Fruit fly (Drosophila melanogaster) whole organism, wandering third instar larva: ENCODE results near the gene Cka.
A peak's percentile ranks its signal among the peaks of the same experiment; 100 is the strongest.

ENCODE experiments used
- Dif ChIP-seq: fragments of 200-275, 200-300 bp; sonication (Bioruptor generic); optimal IDR thresholded peaks from 2 replicates; lab custom pipeline; 2018; ENCODE audit warnings: missing biosample characterization, missing genetic modification characterization; ENCODE audit not compliant: partially characterized antibody
- Mio ChIP-seq: sonication (Bioruptor generic); optimal IDR thresholded peaks from 2 replicates; lab custom pipeline; 2016; ENCODE audit warnings: missing biosample characterization, missing genetic modification characterization
- dl ChIP-seq, 2 experiments: fragments of 175-275, 200-275 bp in 1 of 2; fragments of 200-275 bp in 1 of 2; sonication (Bioruptor generic); optimal IDR thresholded peaks; lab custom pipeline; 2018; ENCODE audit warnings: mild to moderate bottlenecking in 2 of 2, missing biosample characterization in 2 of 2, missing genetic modification characterization in 2 of 2, moderate library complexity in 2 of 2; ENCODE audit not compliant: partially characterized antibody in 2 of 2, insufficient read depth in 1 of 2
- dsf ChIP-seq: sonication (Bioruptor generic); optimal IDR thresholded peaks from 2 replicates; lab custom pipeline; 2016; ENCODE audit warnings: missing biosample characterization, missing genetic modification characterization, borderline replicate concordance
- fru ChIP-seq: fragments of 200-800 bp; sonication (Bioruptor generic); optimal IDR thresholded peaks from 3 replicates; lab custom pipeline; 2016; ENCODE audit warnings: missing biosample characterization, mild to moderate bottlenecking, missing genetic modification characterization
- psq ChIP-seq: fragments of 200-800 bp; sonication (Bioruptor generic); optimal IDR thresholded peaks from 3 replicates; lab custom pipeline; 2017; ENCODE audit warnings: missing biosample characterization, mild to moderate bottlenecking, missing genetic modification characterization, moderate library complexity
- usp ChIP-seq: fragments of >200 bp; optimal IDR thresholded peaks from 2 replicates; lab custom pipeline; 2017; ENCODE audit warnings: missing biosample characterization, missing genetic modification characterization

DNA sequence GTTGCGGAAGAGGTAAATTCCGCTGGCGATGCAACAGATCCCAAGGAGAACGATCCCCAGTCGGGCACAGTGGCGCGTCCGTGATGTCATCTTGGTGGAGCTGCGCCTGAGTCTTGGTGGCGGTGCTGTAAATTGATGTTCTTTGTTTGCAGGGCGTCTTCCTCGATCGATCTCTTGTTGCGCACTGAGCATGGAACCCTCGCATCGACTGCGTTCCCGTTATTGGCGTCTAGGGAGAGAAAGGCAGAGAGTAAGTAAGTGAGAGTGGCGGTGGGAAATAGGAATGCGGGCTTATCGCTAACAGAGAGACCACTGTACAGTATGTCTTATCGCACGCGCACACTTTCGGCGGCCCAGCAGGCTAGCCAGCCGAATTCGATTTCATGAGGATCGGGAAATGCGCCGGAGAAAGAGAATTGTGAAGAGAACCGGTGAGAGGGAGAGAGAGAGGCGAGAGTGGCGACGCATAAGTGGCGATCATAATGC is 39.1 kb upstream of the Cka start:
- no peak for TF ChIP-seq dsf (GFP tag; lab: Kevin White, UChicago)
- peak; percentile 26 to 69 for TF ChIP-seq dl (GFP tag; optimal IDR thresholded peaks at IDR 0.05; lab: Kevin White, UChicago; ENCODE audit: insufficient read depth in 1 of 2, partially characterized antibody in 2 of 2)
- no peak for TF ChIP-seq fru (GFP tag; lab: Kevin White, UChicago)
- peak; percentile 46 for TF ChIP-seq Dif (GFP tag; lab: Kevin White, UChicago)
- TF ChIP-seq psq (GFP tag; lab: Kevin White, UChicago), result no peak
- no peak for TF ChIP-seq Mio
- no peak for TF ChIP-seq usp (GFP tag; lab: Kevin White, UChicago)
